Worm (Caenorhabditis elegans) whole organism, midembryonic: Measurements from ENCODE around the gene C45G9.11.

Source experiments
- T22C8.4 ChIP-seq: fragments of 200-800 bp; sonication (Bioruptor generic); IDR thresholded peaks from 2 replicates; pipeline ENCODE4 v1.3.6; 2022; ENCODE audit warnings: missing genetic modification characterization, missing compliant biosample characterization
- cog-1 ChIP-seq: sonication (generic microtip); optimal IDR thresholded peaks from 2 replicates; lab custom pipeline; 2016; ENCODE audit warnings: missing genetic modification characterization, missing compliant biosample characterization
- flt-1 ChIP-seq: fragments of 200-800 bp; sonication (Bioruptor generic); IDR thresholded peaks from 2 replicates; pipeline ENCODE4 v1.3.6; 2022; ENCODE audit warnings: missing genetic modification characterization, missing compliant biosample characterization
- klf-2 ChIP-seq: fragments of 200-800 bp; sonication (Bioruptor generic); conservative IDR thresholded peaks from 2 replicates; pipeline ENCODE4 v1.3.6; 2022; ENCODE audit warnings: missing genetic modification reagents, missing genetic modification characterization, missing compliant biosample characterization
- med-1 ChIP-seq: sonication (generic microtip); optimal IDR thresholded peaks from 2 replicates; lab custom pipeline; 2017; ENCODE audit warnings: missing genetic modification characterization, mild to moderate bottlenecking, missing compliant biosample characterization, antibody characterized with exemption, missing genetic modification reagents; ENCODE audit not compliant: insufficient read depth
- tab-1 ChIP-seq: fragments of 200-800 bp; sonication (Bioruptor generic); IDR thresholded peaks from 2 replicates; pipeline ENCODE4 v1.3.6; 2022; ENCODE audit warnings: missing genetic modification characterization, missing compliant biosample characterization

DNA sequence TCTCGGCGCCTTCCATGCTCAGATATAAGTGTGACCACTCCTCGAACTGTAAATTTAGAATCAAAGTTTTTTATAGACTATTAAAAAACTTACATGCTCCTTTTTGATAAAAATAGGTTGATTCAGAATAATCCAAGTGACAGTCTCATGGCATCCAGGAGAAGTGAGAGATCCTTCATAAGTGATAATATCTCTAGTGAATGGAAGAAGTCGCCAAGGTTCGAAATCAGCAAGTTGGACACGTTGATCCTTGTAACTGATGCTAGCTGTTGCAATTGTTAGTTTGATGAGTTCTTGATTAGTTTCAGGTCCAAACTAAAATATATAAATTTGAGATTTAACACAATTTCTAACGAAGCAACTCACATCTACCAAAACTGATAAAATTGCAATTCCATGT is 14.8 kb upstream of the C45G9.11 start:
- TF ChIP-seq T22C8.4 (GFP tag; lab: Robert Waterston, UW) (no peak), med-1 (no peak), tab-1 (GFP tag; lab: Robert Waterston, UW) (no peak), flt-1 (GFP tag; lab: Robert Waterston, UW) (no peak), klf-2 (GFP tag; lab: Robert Waterston, UW) (no peak), cog-1 (tag; lab: Kevin White, UChicago) (no peak)
